Fruit fly (Drosophila melanogaster): ENCODE results near the gene CG18666.

DNA sequence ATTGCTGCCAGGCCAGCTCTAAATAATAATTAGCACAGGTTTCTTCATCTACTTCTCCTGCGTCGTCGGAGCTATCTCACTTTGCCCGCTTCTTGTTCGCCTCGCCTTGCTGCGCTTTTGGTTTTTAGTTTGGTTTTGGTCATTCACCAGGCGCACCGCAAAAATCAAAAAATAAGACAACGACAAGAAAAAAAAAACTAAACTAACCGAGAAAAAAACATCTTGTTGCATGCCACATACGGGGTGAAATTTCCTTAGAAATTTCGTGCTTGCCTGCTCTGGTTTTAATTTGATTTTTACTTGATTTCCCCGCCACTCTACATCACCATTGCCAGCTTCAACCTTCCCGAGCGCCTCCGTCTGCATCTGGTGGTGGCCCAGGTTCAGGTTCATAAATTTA lies 7.2 kb downstream of the CG18666 start:
- TF ChIP-seq dati (GFP tag; IDR thresholded peaks at IDR 0.05): no peak
- TF ChIP-seq CG16779 (GFP tag; IDR thresholded peaks at IDR 0.05): no peak
- no peak for TF ChIP-seq chm (GFP tag; IDR thresholded peaks at IDR 0.05)
- no peak for TF ChIP-seq luna (GFP tag; optimal IDR thresholded peaks at IDR 0.05)
- no peak for TF ChIP-seq CG15601 (tag; optimal IDR thresholded peaks at IDR 0.05)
- TF ChIP-seq psq (GFP tag; optimal IDR thresholded peaks at IDR 0.05): no peak
- TF ChIP-seq CkIIα-i1 (GFP tag; IDR thresholded peaks at IDR 0.05): no peak
- no peak for TF ChIP-seq sna (GFP tag; IDR thresholded peaks at IDR 0.05; ENCODE audit: partially characterized antibody)

All from whole organism, embryonic.